Fruit fly (Drosophila melanogaster) S2 (cell line): ENCODE results near the gene CG42728.

ENCODE experiments used
- CG8478 ChIP-seq: fragments of >200 bp; optimal IDR thresholded peaks from 2 replicates; lab custom pipeline; 2018
- CTCF ChIP-seq, 2 experiments: fragments of >200 bp; optimal IDR thresholded peaks; 2 replicates each; lab custom pipeline; 2018

CG42728 gene

dm6 chr3L:15528096-15528495 lies at the start of gene CG42728:
TSS of gene CG42728 (minus strand) at chr3L:15528196.
- TF ChIP-seq CG8478, result no peak

- TF ChIP-seq CG8478 (no peak), CTCF (optimal IDR thresholded peaks at IDR 0.05; lab: Kevin White, UChicago) (no peak)
These were observed 48.4 kb upstream of the CG42728 start, which contains the start of gene Ufsp2 for dm6 chr3L:15576357-15576756. TSS of gene Ufsp2 (plus strand) at chr3L:15576570.

DNA sequence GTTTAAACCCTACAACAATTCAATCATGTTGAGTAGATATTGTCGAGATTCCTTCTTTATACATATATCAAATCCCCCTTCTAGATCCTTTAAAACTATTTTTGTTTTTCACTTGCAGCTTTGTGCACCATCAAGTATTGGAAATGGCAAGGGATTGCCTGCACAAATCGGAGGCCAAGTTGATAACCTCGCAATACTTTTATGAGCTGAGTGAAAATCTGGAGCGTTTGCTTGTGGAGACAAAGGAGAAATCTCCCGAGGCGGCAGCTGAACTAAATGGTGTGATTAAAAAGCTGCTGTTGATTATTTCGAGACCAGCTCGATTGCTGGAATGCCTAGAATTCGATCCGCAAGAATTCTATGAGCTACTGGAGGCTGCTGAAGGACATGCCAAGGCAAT lies 42.6 kb upstream of the CG42728 start:
- TF ChIP-seq CTCF (optimal IDR thresholded peaks at IDR 0.05; lab: Kevin White, UChicago) (no peak), CG8478 (no peak)

DNA sequence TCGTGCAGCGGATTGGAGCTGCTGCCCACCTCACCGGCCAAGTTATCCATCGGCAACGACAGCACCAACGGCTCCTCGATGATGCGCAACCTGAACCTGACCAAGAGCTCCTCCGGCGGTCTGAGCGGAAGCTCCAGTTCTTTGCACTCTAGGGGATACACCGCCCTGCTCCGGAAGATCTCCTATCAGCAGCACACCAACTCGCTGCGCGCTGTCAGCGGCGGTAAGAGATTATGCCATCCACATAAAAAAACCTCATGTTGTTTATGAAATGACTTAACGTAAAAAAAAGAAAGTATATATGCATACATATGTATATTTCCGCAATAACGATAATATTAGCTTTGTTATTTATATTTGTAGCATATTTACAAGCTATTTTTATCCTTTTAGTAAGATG lies 40.8 kb upstream of the CG42728 start:
- TF ChIP-seq CG8478, result no peak
- no peak for TF ChIP-seq CTCF (optimal IDR thresholded peaks at IDR 0.05; lab: Kevin White, UChicago)

dm6 chr3L:15566484-15566955 lies 38.5 kb upstream of the CG42728 start:
- TF ChIP-seq CTCF (optimal IDR thresholded peaks at IDR 0.05; lab: Kevin White, UChicago), result no peak
- no peak for TF ChIP-seq CG8478

dm6 chr3L:15565829-15566433 lies 37.9 kb upstream of the CG42728 start, which contains the start of gene dop:
TSS of gene dop (plus strand) at chr3L:15566013.
- TF ChIP-seq CTCF (optimal IDR thresholded peaks at IDR 0.05; lab: Kevin White, UChicago), result no peak
- no peak for TF ChIP-seq CG8478

DNA sequence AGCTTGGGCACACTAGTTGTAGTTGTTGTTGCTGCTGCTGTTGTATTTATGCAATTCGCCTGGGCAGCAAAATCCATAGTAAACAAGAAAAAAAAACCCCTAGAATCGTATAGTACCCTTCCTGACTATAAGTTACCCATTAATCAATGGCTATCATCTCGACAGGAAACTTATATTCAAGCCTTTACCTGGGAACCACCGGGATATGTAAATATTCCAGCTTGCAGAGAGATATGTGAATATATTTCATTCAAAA lies 35.8 kb upstream of the CG42728 start:
- TF ChIP-seq CG8478, result no peak
- no peak for TF ChIP-seq CTCF (optimal IDR thresholded peaks at IDR 0.05; lab: Kevin White, UChicago)

DNA sequence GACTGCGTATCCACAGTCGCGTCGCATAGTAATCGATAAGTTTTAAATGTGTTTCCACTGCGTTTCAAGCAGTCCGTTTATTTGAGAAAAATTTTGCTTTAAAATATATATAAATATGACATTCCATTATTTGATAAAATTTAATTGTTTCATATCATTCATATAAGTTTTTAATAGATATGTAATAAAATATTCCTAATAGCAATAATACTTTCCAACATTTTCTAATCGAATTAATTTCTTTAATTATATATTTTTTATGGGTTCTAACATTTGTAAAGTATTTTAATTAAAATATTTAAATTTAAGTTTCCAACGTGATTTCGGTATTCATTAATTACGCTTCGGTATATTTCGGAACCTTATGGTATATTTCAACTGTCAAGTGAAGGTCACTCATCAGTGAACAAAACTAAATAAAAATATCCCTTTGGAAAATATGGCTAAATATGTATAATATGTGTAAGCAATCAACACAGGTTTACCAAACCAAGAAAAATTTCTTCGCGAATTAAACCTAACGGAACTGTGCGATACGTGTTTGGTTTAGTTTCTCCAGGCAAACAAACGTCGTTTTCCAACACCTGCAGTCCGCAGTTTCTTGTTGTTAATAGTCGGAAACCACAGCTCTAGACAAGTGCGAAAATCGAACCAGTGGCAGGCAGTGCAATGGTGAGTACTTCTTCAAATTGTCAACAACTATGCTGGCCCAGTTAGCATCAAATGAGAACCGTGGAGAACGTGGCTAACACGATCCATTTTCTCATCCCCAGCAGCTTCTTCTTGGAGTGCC lies 35.3 kb upstream of the CG42728 start, which contains the start of the genes CG7739 and SCCRO:
Gene CG7739, minus strand, starts transcription at position 8 of the 793 bp plus-strand sequence.
Gene SCCRO, plus strand, starts transcription at position 370 of the 793 bp plus-strand sequence.
- TF ChIP-seq CG8478, result no peak
- TF ChIP-seq CTCF (optimal IDR thresholded peaks at IDR 0.05; lab: Kevin White, UChicago), result no peak

DNA sequence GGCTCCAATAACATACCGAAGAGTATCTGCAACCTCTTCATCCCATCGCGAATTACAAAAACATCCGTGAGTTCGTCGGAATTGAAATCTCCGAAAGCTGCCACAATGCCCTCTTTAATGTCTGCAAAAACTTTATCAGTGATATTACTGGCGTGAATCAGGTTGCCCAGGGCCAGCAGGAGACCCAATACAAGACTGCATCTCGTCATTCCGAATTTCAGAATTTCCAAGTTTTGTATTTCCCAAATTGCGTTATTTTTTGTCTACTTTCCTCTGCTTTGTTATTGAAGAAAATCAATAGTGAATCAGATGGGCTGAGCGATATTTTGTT lies 34.7 kb upstream of the CG42728 start:
- TF ChIP-seq CTCF (optimal IDR thresholded peaks at IDR 0.05; lab: Kevin White, UChicago) (no peak), CG8478 (no peak)

- TF ChIP-seq CTCF (optimal IDR thresholded peaks at IDR 0.05; lab: Kevin White, UChicago) (peak; percentile 54 to 67), CG8478 (no peak)
These were observed 26.1 kb upstream of the CG42728 start, which contains the start of gene AGO2 for dm6 chr3L:15553993-15554644. TSS of gene AGO2 (plus strand) at chr3L:15554113.

dm6 chr3L:15548843-15549242 lies 20.8 kb upstream of the CG42728 start:
- no peak for TF ChIP-seq CG8478
- no peak for TF ChIP-seq CTCF (optimal IDR thresholded peaks at IDR 0.05; lab: Kevin White, UChicago)

DNA sequence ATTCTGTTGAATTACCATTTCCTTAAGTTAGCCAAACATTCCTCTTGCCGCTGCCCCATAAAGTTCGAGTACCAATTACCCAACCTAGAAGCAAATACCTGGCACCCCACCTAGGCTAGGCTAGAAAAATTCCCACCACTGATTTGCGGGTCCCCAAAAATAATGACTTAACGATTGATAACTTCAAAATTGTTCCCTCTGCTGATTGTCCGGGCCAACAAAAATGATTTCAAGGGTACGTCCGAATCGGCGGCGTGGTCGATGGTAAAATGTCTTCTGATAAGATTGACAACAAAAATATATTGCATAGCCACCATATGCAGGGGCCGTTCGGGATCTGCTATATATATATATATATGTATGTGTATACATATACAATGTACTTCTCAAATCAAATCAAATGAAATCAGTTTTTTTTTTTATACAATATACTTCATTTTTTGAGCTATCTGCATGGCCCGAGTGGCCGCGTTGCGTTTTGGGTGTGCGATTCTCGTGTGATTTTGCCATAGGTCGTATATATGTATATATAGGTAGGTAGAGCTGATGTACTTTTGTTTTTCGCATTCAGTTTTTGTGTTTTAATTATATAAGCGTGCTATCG lies 19.3 kb upstream of the CG42728 start:
- no peak for TF ChIP-seq CG8478
- TF ChIP-seq CTCF (optimal IDR thresholded peaks at IDR 0.05; lab: Kevin White, UChicago), result no peak

- TF ChIP-seq CTCF (optimal IDR thresholded peaks at IDR 0.05; lab: Kevin White, UChicago) (no peak), CG8478 (no peak)
These were observed 16.7 kb upstream of the CG42728 start for dm6 chr3L:15544455-15545415.

dm6 chr3L:15543467-15543866 lies 15.5 kb upstream of the CG42728 start:
- TF ChIP-seq CG8478, result no peak
- no peak for TF ChIP-seq CTCF (optimal IDR thresholded peaks at IDR 0.05; lab: Kevin White, UChicago)

- TF ChIP-seq CG8478 (no peak), CTCF (optimal IDR thresholded peaks at IDR 0.05; lab: Kevin White, UChicago) (no peak)
These were observed 15.1 kb upstream of the CG42728 start for dm6 chr3L:15543049-15543448.
